Fruit fly (Drosophila melanogaster) whole organism, adult: ENCODE measurements around the gene CG4957.

Source experiments
- CG12768 ChIP-seq: fragments of 200-800 bp; sonication (Bioruptor generic); optimal IDR thresholded peaks from 2 replicates; lab custom pipeline; 2017; ENCODE audit warnings: missing biosample characterization, missing genetic modification characterization, mild to moderate bottlenecking, moderate library complexity, missing genetic modification reagents
- cic ChIP-seq: fragments of 200-800 bp; sonication (Bioruptor generic); optimal IDR thresholded peaks from 2 replicates; lab custom pipeline; 2017; ENCODE audit warnings: missing biosample characterization, mild to moderate bottlenecking, missing genetic modification characterization, moderate library complexity

dm6 chr2L:10220010-10220409 lies 48.7 kb upstream of the CG4957 start:
- TF ChIP-seq CG12768 (GFP tag; lab: Kevin White, UChicago) = no peak
- no peak for TF ChIP-seq cic (GFP tag; lab: Kevin White, UChicago)
